Fruit fly (Drosophila melanogaster) whole organism, adult: Measurements from ENCODE around the gene peg.

Experiments used
- CG5204 ChIP-seq: fragments of 200-800 bp; sonication (Bioruptor generic); optimal IDR thresholded peaks from 2 replicates; lab custom pipeline; 2016; ENCODE audit warnings: missing biosample characterization, missing genetic modification characterization
- CG7045 ChIP-seq: fragments of 200-800 bp; sonication (Bioruptor generic); optimal IDR thresholded peaks from 2 replicates; lab custom pipeline; 2017; ENCODE audit warnings: missing biosample characterization, mild to moderate bottlenecking, missing genetic modification characterization
- Hr96 ChIP-seq: fragments of 200-800 bp; sonication (Bioruptor generic); optimal IDR thresholded peaks from 2 replicates; lab custom pipeline; 2016; ENCODE audit warnings: missing biosample characterization, missing genetic modification characterization
- kay ChIP-seq: fragments of 200-800 bp; sonication (Bioruptor generic); peaks from one replicate; lab custom pipeline; 2016; ENCODE audit warnings: missing biosample characterization, missing genetic modification characterization, borderline replicate concordance
- ovo ChIP-seq: fragments of 200-800 bp; sonication (Bioruptor generic); optimal IDR thresholded peaks from 2 replicates; lab custom pipeline; 2016; ENCODE audit warnings: missing biosample characterization, missing genetic modification characterization

DNA sequence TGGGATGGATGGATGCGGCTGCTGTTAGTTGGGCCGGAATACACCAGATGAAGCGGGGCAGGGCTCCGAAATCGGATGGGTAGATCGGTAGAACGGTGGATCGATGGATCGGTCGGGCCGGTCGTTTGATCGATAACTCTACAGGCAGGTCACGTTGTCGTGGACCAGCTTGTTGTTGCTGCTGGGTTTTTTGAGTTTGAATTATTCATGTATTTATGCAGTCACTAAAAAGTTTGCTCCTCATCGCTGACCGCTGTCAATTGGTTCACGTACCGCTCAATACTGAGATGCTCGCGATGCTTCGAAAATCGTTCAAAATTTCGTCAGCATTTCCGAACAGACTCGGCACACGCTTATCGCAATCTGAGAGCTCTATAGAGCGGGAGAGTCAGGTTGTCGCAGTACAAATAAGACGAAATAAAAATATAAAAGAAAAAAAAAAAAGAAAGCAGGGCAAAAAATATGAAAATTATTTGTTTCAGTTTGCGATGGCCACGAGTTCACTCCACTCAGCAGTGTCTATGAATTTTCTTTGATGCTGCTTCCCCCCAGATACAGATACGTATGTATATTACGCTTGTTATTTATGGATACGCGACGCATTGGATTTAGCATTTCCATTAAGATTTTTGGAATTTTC is at the start of gene peg:
- no peak for TF ChIP-seq kay (GFP tag; lab: Kevin White, UChicago)
- TF ChIP-seq ovo (GFP tag; lab: Kevin White, UChicago) = no peak
- peak; percentile 0 for TF ChIP-seq Hr96 (GFP tag; lab: Kevin White, UChicago)
- TF ChIP-seq CG5204 = no peak
- TF ChIP-seq CG7045 = no peak
